Worm (Caenorhabditis elegans) whole organism, L3 larva: ENCODE data around the gene fipr-8.

Experiments
- R02D3.7 ChIP-seq: fragments of 150-350 bp; optimal IDR thresholded peaks from 2 replicates; lab custom pipeline; 2014; ENCODE audit warnings: missing biosample characterization, missing genetic modification characterization
- aly-2 ChIP-seq: fragments of 150-350 bp; optimal IDR thresholded peaks from 2 replicates; lab custom pipeline; 2014; ENCODE audit warnings: missing biosample characterization, missing genetic modification characterization
- ceh-16 ChIP-seq: sonication (generic microtip); optimal IDR thresholded peaks from 2 replicates; lab custom pipeline; 2017; ENCODE audit warnings: missing biosample characterization, missing genetic modification characterization
- ceh-28 ChIP-seq: fragments of 150-350 bp; optimal IDR thresholded peaks from 2 replicates; lab custom pipeline; 2014; ENCODE audit warnings: missing biosample characterization, missing genetic modification reagents, missing genetic modification characterization
- ceh-82 ChIP-seq: fragments of 150-350 bp; optimal IDR thresholded peaks from 2 replicates; lab custom pipeline; 2014; ENCODE audit warnings: missing biosample characterization, missing genetic modification characterization
- ceh-9 ChIP-seq: sonication (generic microtip); optimal IDR thresholded peaks from 2 replicates; lab custom pipeline; 2018; ENCODE audit warnings: missing biosample characterization, missing genetic modification characterization
- daf-12 ChIP-seq: fragments of 150-350 bp; optimal IDR thresholded peaks from 2 replicates; lab custom pipeline; 2014; ENCODE audit warnings: missing biosample characterization, missing genetic modification reagents, missing genetic modification characterization
- egl-27 ChIP-seq: sonication (generic microtip); optimal IDR thresholded peaks from 4 replicates; lab custom pipeline; 2017; ENCODE audit warnings: missing biosample characterization, missing genetic modification reagents, missing genetic modification characterization
- egl-5 ChIP-seq: fragments of 150-350 bp; optimal IDR thresholded peaks from 2 replicates; lab custom pipeline; 2017; ENCODE audit warnings: missing biosample characterization, missing genetic modification reagents, missing genetic modification characterization, inconsistent platforms
- elt-1 ChIP-seq: fragments of 150-350 bp; optimal IDR thresholded peaks from 2 replicates; lab custom pipeline; 2014; ENCODE audit warnings: missing biosample characterization, missing genetic modification characterization
- elt-2 ChIP-seq: sonication (generic microtip); optimal IDR thresholded peaks from 2 replicates; lab custom pipeline; 2016; ENCODE audit warnings: missing genetic modification reagents, mild to moderate bottlenecking, missing genetic modification characterization, missing compliant biosample characterization
- elt-3 ChIP-seq, 3 experiments: fragments of 150-350 bp in 1 of 3; sonication (generic microtip) in 2 of 3; optimal IDR thresholded peaks; 2 replicates in 2 of 3; 4 replicates in 1 of 3; lab custom pipeline; 2014 to 2017; ENCODE audit warnings: missing biosample characterization in 3 of 3, missing genetic modification characterization in 3 of 3
- fkh-10 ChIP-seq: sonication (generic microtip); optimal IDR thresholded peaks from 2 replicates; lab custom pipeline; 2017; ENCODE audit warnings: missing biosample characterization, missing genetic modification reagents, missing genetic modification characterization
- fos-1 ChIP-seq: fragments of 150-350 bp; optimal IDR thresholded peaks from 2 replicates; lab custom pipeline; 2014; ENCODE audit warnings: missing biosample characterization, missing genetic modification characterization
- hmg-11 ChIP-seq: sonication (generic microtip); optimal IDR thresholded peaks from 2 replicates; lab custom pipeline; 2016; ENCODE audit warnings: missing genetic modification characterization, missing compliant biosample characterization
- jun-1 ChIP-seq: fragments of 150-350 bp; optimal IDR thresholded peaks from 2 replicates; lab custom pipeline; 2014; ENCODE audit warnings: missing biosample characterization, missing genetic modification reagents, missing genetic modification characterization
- lin-39 ChIP-seq: fragments of 150-350 bp; optimal IDR thresholded peaks from 2 replicates; lab custom pipeline; 2018; ENCODE audit warnings: missing biosample characterization, missing genetic modification reagents, missing genetic modification characterization
- mdl-1 ChIP-seq: fragments of 150-350 bp; optimal IDR thresholded peaks from 2 replicates; lab custom pipeline; 2014; ENCODE audit warnings: missing biosample characterization, missing genetic modification characterization
- nhr-11 ChIP-seq: fragments of 150-350 bp; optimal IDR thresholded peaks from 2 replicates; lab custom pipeline; 2014; ENCODE audit warnings: missing biosample characterization, missing genetic modification characterization
- nhr-237 ChIP-seq: fragments of 150-350 bp; optimal IDR thresholded peaks from 2 replicates; lab custom pipeline; 2014; ENCODE audit warnings: missing biosample characterization, missing genetic modification characterization
- nhr-43 ChIP-seq: sonication (generic microtip); optimal IDR thresholded peaks from 2 replicates; lab custom pipeline; 2016; ENCODE audit warnings: mild to moderate bottlenecking, missing genetic modification characterization, missing compliant biosample characterization; ENCODE audit not compliant: poor library complexity, severe bottlenecking
- nhr-67 ChIP-seq: fragments of 150-350 bp; optimal IDR thresholded peaks from 2 replicates; lab custom pipeline; 2014; ENCODE audit warnings: missing biosample characterization, missing genetic modification characterization
- nhr-76 ChIP-seq: fragments of 150-350 bp; sonication (generic microtip); optimal IDR thresholded peaks from 5 replicates; lab custom pipeline; 2014; ENCODE audit warnings: missing biosample characterization, missing genetic modification characterization
- pha-4 ChIP-seq: fragments of 150-350 bp; optimal IDR thresholded peaks from 2 replicates; lab custom pipeline; 2014; ENCODE audit warnings: missing biosample characterization, missing genetic modification reagents, missing genetic modification characterization
- pqm-1 ChIP-seq: fragments of 150-350 bp; optimal IDR thresholded peaks from 2 replicates; lab custom pipeline; 2017; ENCODE audit warnings: missing biosample characterization, missing genetic modification characterization, inconsistent platforms
- sea-2 ChIP-seq: fragments of 150-350 bp; sonication (generic microtip); optimal IDR thresholded peaks from 4 replicates; lab custom pipeline; 2014; ENCODE audit warnings: missing biosample characterization, missing genetic modification reagents, missing genetic modification characterization
- skn-1 ChIP-seq: fragments of 150-350 bp; optimal IDR thresholded peaks from 2 replicates; lab custom pipeline; 2014; ENCODE audit warnings: missing biosample characterization, missing genetic modification characterization
- tbx-2 ChIP-seq: sonication (generic microtip); optimal IDR thresholded peaks from 2 replicates; lab custom pipeline; 2016; ENCODE audit warnings: mild to moderate bottlenecking, missing genetic modification characterization, missing compliant biosample characterization
- unc-62 ChIP-seq: fragments of 150-350 bp; sonication (generic microtip); optimal IDR thresholded peaks from 4 replicates; lab custom pipeline; 2014; ENCODE audit warnings: missing biosample characterization, missing genetic modification reagents, missing genetic modification characterization
- ztf-11 ChIP-seq: fragments of 150-350 bp; optimal IDR thresholded peaks from 2 replicates; lab custom pipeline; 2014; ENCODE audit warnings: missing biosample characterization, missing genetic modification characterization

fipr-8 gene

ce11 chrV:10239861-10240260, at the start of gene fipr-8:
Gene fipr-8, minus strand, starts transcription at chrV:10239961.
- no peak for TF ChIP-seq fos-1 (tag; lab: Kevin White, UChicago)
- TF ChIP-seq nhr-237 (tag; lab: Kevin White, UChicago), result no peak
- TF ChIP-seq ceh-82 (tag; lab: Kevin White, UChicago), result no peak
- no peak for TF ChIP-seq jun-1 (tag; lab: Kevin White, UChicago)
- TF ChIP-seq mdl-1 (tag; lab: Kevin White, UChicago), result no peak
- no peak for TF ChIP-seq elt-2
- no peak for TF ChIP-seq lin-39 (tag; lab: Kevin White, UChicago)
- no peak for TF ChIP-seq egl-5 (tag; lab: Kevin White, UChicago)
- TF ChIP-seq nhr-67, result no peak
- no peak for TF ChIP-seq aly-2 (tag; lab: Kevin White, UChicago)
- TF ChIP-seq hmg-11 (tag; lab: Kevin White, UChicago), result no peak

- TF ChIP-seq ceh-16, result no peak
- no peak for TF ChIP-seq sea-2 (GFP tag; lab: Kevin White, UChicago)
These were observed 47.5 kb upstream of the fipr-8 start, which contains the start of gene B0024.3 for ce11 chrV:10287260-10287659. Gene B0024.3, plus strand, starts transcription at chrV:10287560.

DNA sequence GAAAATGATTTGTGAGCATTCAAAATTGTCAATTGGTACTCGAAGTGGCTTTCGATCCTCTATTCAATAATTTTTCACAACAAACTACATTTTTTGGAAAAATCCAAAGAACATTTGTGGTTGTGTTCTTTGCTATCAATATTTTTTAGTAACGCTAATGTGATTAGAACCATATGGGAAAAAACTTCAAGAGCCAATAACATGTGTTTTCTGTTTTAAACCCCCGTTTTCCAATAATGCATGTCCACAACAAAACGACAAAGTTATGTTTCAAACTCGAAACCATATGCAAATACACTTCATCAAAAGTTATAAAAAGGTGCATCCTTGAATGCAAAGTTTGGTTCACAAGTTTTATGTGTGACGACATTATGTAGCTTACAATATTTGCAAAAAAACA, 46.1 kb upstream of the fipr-8 start:
- TF ChIP-seq elt-2 (no peak), ceh-16 (no peak), elt-1 (no peak), hmg-11 (tag; lab: Kevin White, UChicago) (no peak), R02D3.7 (tag; lab: Kevin White, UChicago) (no peak), nhr-67 (no peak), nhr-76 (tag; lab: Kevin White, UChicago) (no peak), egl-27 (tag; lab: Kevin White, UChicago) (no peak), nhr-43 (no peak), ceh-82 (tag; lab: Kevin White, UChicago) (no peak)
- TF ChIP-seq, all 47 proteins: peak for 0

DNA sequence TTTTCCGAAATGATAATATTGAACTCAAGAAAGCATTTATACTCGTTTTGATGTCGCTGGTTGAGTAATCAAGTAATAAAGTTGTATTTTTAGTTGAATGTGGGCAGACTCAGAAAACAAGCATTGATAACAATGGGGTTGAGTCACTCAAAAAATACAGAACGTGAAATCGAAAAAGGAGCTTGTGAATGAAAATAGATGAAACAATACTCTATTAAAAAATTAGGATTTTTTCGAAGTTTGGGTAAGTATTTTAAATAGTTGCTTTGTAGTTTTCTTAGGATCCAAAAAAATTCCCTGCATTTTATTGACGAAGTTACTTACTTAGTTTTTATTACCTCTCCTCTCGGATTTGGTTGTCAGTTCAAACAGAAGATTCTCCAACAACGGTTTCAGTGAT, 43.7 kb upstream of the fipr-8 start, which contains the start of gene lys-3:
TSS of gene lys-3 (minus strand) at position 101 of the 400 bp plus-strand sequence.
- TF ChIP-seq unc-62 (GFP tag; lab: Kevin White, UChicago), result no peak
- no peak for TF ChIP-seq nhr-237 (tag; lab: Kevin White, UChicago)
- no peak for TF ChIP-seq lin-39 (tag; lab: Kevin White, UChicago)
- TF ChIP-seq elt-3 (tag; optimal IDR thresholded peaks at IDR 0.05; lab: Kevin White, UChicago), result no peak
- TF ChIP-seq pqm-1 (tag; lab: Kevin White, UChicago), result peak; percentile 19
- no peak for TF ChIP-seq nhr-67

DNA sequence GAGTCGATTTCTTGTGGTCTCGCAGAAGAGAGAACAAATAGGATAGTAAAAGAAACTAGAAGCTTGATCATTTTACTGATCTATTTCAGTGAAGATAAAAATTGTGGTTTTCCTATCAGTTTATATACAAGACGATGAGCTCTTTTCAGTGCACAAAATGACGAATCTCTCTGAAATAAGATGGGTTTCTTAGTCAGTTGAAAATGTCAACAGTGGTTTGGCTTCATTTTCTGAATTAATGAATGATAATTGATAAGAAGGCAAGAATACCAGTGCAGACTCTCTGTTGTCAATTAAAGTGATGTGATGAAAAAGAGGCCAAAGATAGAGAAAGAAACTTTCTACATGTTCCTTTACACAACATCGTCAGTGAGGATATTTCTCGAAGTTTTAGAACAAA, 41.6 kb upstream of the fipr-8 start, which contains the start of gene lys-2:
TSS of gene lys-2 (minus strand) at position 101 of the 400 bp plus-strand sequence.
- TF ChIP-seq ceh-9 (tag; lab: Kevin White, UChicago), result no peak
- peak; percentile 8 for TF ChIP-seq skn-1 (tag; lab: Kevin White, UChicago)
- peak; percentile 20 for TF ChIP-seq pha-4 (tag; lab: Kevin White, UChicago)
- no peak for TF ChIP-seq aly-2 (tag; lab: Kevin White, UChicago)
- TF ChIP-seq pqm-1 (tag; lab: Kevin White, UChicago), result peak; percentile 95
- TF ChIP-seq jun-1 (tag; lab: Kevin White, UChicago), result peak; percentile 24
- peak; percentile 84 for TF ChIP-seq elt-2

DNA sequence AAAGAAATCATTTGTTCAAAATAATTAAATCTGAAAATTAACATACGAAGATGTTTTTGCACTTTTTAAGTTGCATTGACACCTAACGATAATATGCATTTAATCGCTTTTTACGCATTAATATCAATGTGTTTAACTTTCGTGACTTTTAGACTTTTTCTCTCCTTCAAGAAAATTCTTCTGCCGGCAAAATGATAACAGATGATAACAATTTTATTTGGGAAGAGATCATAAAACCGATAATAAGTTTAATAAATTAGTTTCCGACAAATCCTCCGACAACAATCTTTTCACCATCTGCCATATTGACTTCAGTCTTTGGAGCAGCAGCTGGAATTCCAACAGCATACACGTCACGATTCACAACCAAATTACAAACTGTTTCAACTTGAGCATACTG, 40.4 kb upstream of the fipr-8 start:
- TF ChIP-seq pha-4 (tag; lab: Kevin White, UChicago) (peak; percentile 34), jun-1 (tag; lab: Kevin White, UChicago) (peak; percentile 37), fos-1 (tag; lab: Kevin White, UChicago) (peak; percentile 23), elt-2 (peak; percentile 89), unc-62 (GFP tag; lab: Kevin White, UChicago) (no peak), nhr-11 (tag; lab: Kevin White, UChicago) (no peak), daf-12 (tag; lab: Kevin White, UChicago) (no peak), ceh-28 (tag; lab: Kevin White, UChicago) (no peak), pqm-1 (tag; lab: Kevin White, UChicago) (peak; percentile 85), tbx-2 (no peak), fkh-10 (GFP tag; lab: Kevin White, UChicago) (no peak), ztf-11 (tag; lab: Kevin White, UChicago) (no peak)
- TF ChIP-seq, all 47 proteins: peak for 5
